Worm (Caenorhabditis elegans) whole organism, young adult: ENCODE results near the gene spig-5.

ENCODE experiments used
- B0261.1 ChIP-seq: sonication (generic microtip); optimal IDR thresholded peaks from 2 replicates; lab custom pipeline; 2016; ENCODE audit warnings: mild to moderate bottlenecking, missing genetic modification characterization, moderate library complexity, missing compliant biosample characterization
- F23B12.7 ChIP-seq: sonication (generic microtip); optimal IDR thresholded peaks from 2 replicates; lab custom pipeline; 2017; ENCODE audit warnings: missing genetic modification characterization, mild to moderate bottlenecking, missing compliant biosample characterization, antibody characterized with exemption, moderate library complexity; ENCODE audit not compliant: insufficient read depth
- ceh-79 ChIP-seq: sonication (generic microtip); optimal IDR thresholded peaks from 2 replicates; lab custom pipeline; 2017; ENCODE audit warnings: mild to moderate bottlenecking, missing genetic modification characterization, missing compliant biosample characterization
- dox-1 ChIP-seq: fragments of 200-800 bp; sonication (Bioruptor generic); IDR thresholded peaks from 2 replicates; pipeline ENCODE4 v1.3.6; 2022; ENCODE audit warnings: missing genetic modification reagents, missing genetic modification characterization, missing compliant biosample characterization
- dpff-1 ChIP-seq: sonication (generic microtip); optimal IDR thresholded peaks from 2 replicates; lab custom pipeline; 2017; ENCODE audit warnings: mild to moderate bottlenecking, missing genetic modification characterization, missing compliant biosample characterization
- efl-1 ChIP-seq: fragments of 150-350 bp; optimal IDR thresholded peaks from 2 replicates; lab custom pipeline; 2014; ENCODE audit warnings: missing biosample characterization, missing genetic modification reagents, missing genetic modification characterization
- fkh-3 ChIP-seq: sonication (generic microtip); optimal IDR thresholded peaks from 2 replicates; lab custom pipeline; 2016; ENCODE audit warnings: mild to moderate bottlenecking, missing genetic modification characterization, missing compliant biosample characterization
- hlh-12 ChIP-seq: sonication (generic microtip); optimal IDR thresholded peaks from 2 replicates; lab custom pipeline; 2016; ENCODE audit warnings: missing genetic modification characterization, missing compliant biosample characterization
- lag-1 ChIP-seq: fragments of 200-800 bp; sonication (Bioruptor generic); IDR thresholded peaks from 2 replicates; pipeline ENCODE4 v1.3.6; 2022; ENCODE audit warnings: missing genetic modification reagents, missing genetic modification characterization, missing compliant biosample characterization
- lin-35 ChIP-seq, 3 experiments: fragments of 150-350 bp in 2 of 3; sonication (generic microtip) in 1 of 3; optimal IDR thresholded peaks; 2 replicates each; lab custom pipeline; 2014 to 2018; ENCODE audit warnings: missing biosample characterization in 3 of 3, missing genetic modification characterization in 3 of 3, missing genetic modification reagents in 3 of 3
- nfya-1 ChIP-seq: sonication (generic microtip); optimal IDR thresholded peaks from 2 replicates; lab custom pipeline; 2017; ENCODE audit warnings: antibody characterized with exemption, missing compliant biosample characterization, missing genetic modification characterization, borderline replicate concordance; ENCODE audit not compliant: insufficient read depth
- pbrm-1 ChIP-seq: fragments of 200-800 bp; sonication (Bioruptor generic); IDR thresholded peaks from 2 replicates; pipeline ENCODE4 v1.3.6; 2022; ENCODE audit warnings: missing genetic modification reagents, missing genetic modification characterization, missing compliant biosample characterization
- snpc-1.1 ChIP-seq: sonication (generic microtip); optimal IDR thresholded peaks from 2 replicates; lab custom pipeline; 2017; ENCODE audit warnings: missing genetic modification characterization, mild to moderate bottlenecking, missing compliant biosample characterization, antibody characterized with exemption, moderate library complexity, missing genotype, missing genetic modification reagents; ENCODE audit not compliant: insufficient read depth
- snpc-4 ChIP-seq, 5 experiments: fragments of 150-350 bp in 1 of 5; sonication (generic microtip) in 4 of 5; optimal IDR thresholded peaks; 2 replicates each; lab custom pipeline; 2014 to 2018; ENCODE audit warnings: missing genetic modification characterization in 5 of 5, missing biosample characterization in 3 of 5, antibody characterized with exemption in 2 of 5, mild to moderate bottlenecking in 2 of 5, missing compliant biosample characterization in 2 of 5, missing genotype in 2 of 5, moderate library complexity in 2 of 5, missing genetic modification reagents in 1 of 5

DNA sequence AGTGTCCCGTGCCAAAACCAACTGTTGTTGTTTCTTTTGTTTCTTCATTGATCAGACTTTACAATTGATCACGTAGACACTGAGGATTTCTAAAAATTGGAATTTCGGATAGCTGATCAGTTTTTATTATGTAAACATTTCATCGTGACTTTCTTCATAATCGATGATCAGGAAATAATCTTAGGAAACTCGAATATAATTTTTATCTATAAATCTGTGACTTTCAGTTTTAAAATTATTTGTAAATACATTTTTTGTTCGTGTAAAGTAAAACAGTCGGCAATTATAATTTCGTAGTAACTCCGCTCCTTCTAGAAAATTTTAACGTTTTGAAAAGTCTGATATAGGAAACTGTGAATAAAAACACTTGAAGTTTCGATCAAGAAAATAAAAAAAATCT, 37.5 kb upstream of the spig-5 start, which contains the start of gene F40G12.5:
- no peak for TF ChIP-seq pbrm-1 (GFP tag; lab: Robert Waterston, UW)
- no peak for TF ChIP-seq efl-1
- TF ChIP-seq nfya-1 (tag; lab: Kevin White, UChicago): no peak
- TF ChIP-seq dpff-1 (tag; lab: Kevin White, UChicago): no peak
- TF ChIP-seq snpc-4 (GFP tag; optimal IDR thresholded peaks at IDR 0.05; lab: Kevin White, UChicago): no peak
- TF ChIP-seq snpc-4 (tag; optimal IDR thresholded peaks at IDR 0.05; lab: Kevin White, UChicago): no peak
- TF ChIP-seq dox-1: no peak
- no peak for TF ChIP-seq snpc-1.1
- no peak for TF ChIP-seq lin-35 (GFP tag; optimal IDR thresholded peaks at IDR 0.05; lab: Kevin White, UChicago)
- no peak for TF ChIP-seq fkh-3 (tag; lab: Kevin White, UChicago)
- TF ChIP-seq F23B12.7 (tag; lab: Kevin White, UChicago): no peak
- TF ChIP-seq B0261.1 (tag; lab: Kevin White, UChicago): no peak
- TF ChIP-seq lag-1 (GFP tag; lab: Robert Waterston, UW): no peak
- TF ChIP-seq hlh-12 (tag; lab: Kevin White, UChicago): no peak
- TF ChIP-seq ceh-79 (tag; lab: Kevin White, UChicago): no peak
